Worm (Caenorhabditis elegans): ENCODE data around the gene ifp-1.

DNA sequence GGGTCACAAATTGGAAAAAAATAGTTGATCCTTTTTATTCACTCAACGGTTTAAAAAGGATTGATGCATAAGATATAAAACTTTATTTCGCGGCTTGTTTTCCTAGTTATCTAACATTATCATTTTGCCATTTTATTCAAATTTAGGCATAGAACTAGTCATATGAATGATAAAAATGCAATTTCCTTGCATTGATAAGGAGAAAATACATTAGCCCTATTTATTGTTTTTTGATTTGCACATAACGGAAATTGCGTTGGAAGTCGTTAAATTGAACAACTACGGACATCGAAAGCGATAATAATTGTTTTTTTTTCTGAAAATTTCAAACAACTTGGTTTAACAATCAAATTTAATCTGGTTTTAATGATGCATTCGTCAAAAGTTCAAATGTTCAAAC lies 7.3 kb upstream of the ifp-1 start:
- TF ChIP-seq K09A11.1 (tag; optimal IDR thresholded peaks at IDR 0.05; ENCODE audit: insufficient read depth) (no peak), lin-11 (tag; optimal IDR thresholded peaks at IDR 0.05) (no peak), hlh-13 (GFP tag; optimal IDR thresholded peaks at IDR 0.05) (no peak), ama-1 (optimal IDR thresholded peaks at IDR 0.05) (no peak), hlh-30 (tag; optimal IDR thresholded peaks at IDR 0.05; ENCODE audit: insufficient read depth) (no peak), ceh-14 (tag; optimal IDR thresholded peaks at IDR 0.05) (no peak), rnt-1 (tag; optimal IDR thresholded peaks at IDR 0.05) (no peak)

All from whole organism, late embryonic.